Worm (Caenorhabditis elegans): ENCODE results near the gene F36A4.1.

Gene F36A4.1

ce11 chrIV:4262993-4263392 is 9.3 kb upstream of the F36A4.1 start, which contains the start of gene col-33:
Gene col-33, plus strand, starts transcription at chrIV:4263293.
- TF ChIP-seq blmp-1 (tag; optimal IDR thresholded peaks at IDR 0.05) (no peak), nhr-28 (tag; optimal IDR thresholded peaks at IDR 0.05) (no peak), nhr-237 (tag; optimal IDR thresholded peaks at IDR 0.05) (no peak), lsy-2 (tag; optimal IDR thresholded peaks at IDR 0.05) (no peak), hlh-1 (tag; optimal IDR thresholded peaks at IDR 0.05) (no peak), ceh-83 (GFP tag; optimal IDR thresholded peaks at IDR 0.05) (no peak), mab-5 (tag; optimal IDR thresholded peaks at IDR 0.05) (no peak), cnd-1 (tag; optimal IDR thresholded peaks at IDR 0.05) (no peak), unc-62 (GFP tag; optimal IDR thresholded peaks at IDR 0.05) (no peak), sem-2 (GFP tag; optimal IDR thresholded peaks at IDR 0.05) (no peak), ceh-43 (GFP tag; optimal IDR thresholded peaks at IDR 0.05) (no peak), elt-3 (tag; optimal IDR thresholded peaks at IDR 0.05) (no peak), drap-1 (GFP tag; optimal IDR thresholded peaks at IDR 0.05) (no peak), ztf-11 (tag; optimal IDR thresholded peaks at IDR 0.05) (no peak), ceh-39 (tag; optimal IDR thresholded peaks at IDR 0.05) (no peak), mls-2 (tag; optimal IDR thresholded peaks at IDR 0.05) (no peak), lin-32 (GFP tag; optimal IDR thresholded peaks at IDR 0.05) (no peak), unc-120 (tag; optimal IDR thresholded peaks at IDR 0.05; ENCODE audit: poor library complexity, severe bottlenecking) (no peak), unc-39 (tag; optimal IDR thresholded peaks at IDR 0.05) (no peak), snpc-4 (tag; optimal IDR thresholded peaks at IDR 0.05) (no peak)

ce11 chrIV:4264649-4265048 is 7.6 kb upstream of the F36A4.1 start:
- TF ChIP-seq M03D4.4 (tag; optimal IDR thresholded peaks at IDR 0.05) = no peak
- no peak for TF ChIP-seq pha-4 (tag; optimal IDR thresholded peaks at IDR 0.05)
- TF ChIP-seq bed-3 (GFP tag; optimal IDR thresholded peaks at IDR 0.05) = no peak
- TF ChIP-seq unc-62 (GFP tag; optimal IDR thresholded peaks at IDR 0.05) = no peak

ce11 chrIV:4265224-4265623 is 7.0 kb upstream of the F36A4.1 start, which contains the start of gene F36A4.5:
Gene F36A4.5, plus strand, starts transcription at chrIV:4265524.
- TF ChIP-seq nhr-2 (tag; optimal IDR thresholded peaks at IDR 0.05) (no peak), nhr-237 (tag; optimal IDR thresholded peaks at IDR 0.05) (no peak), ham-2 (GFP tag; optimal IDR thresholded peaks at IDR 0.05) (no peak), ceh-43 (GFP tag; optimal IDR thresholded peaks at IDR 0.05) (no peak), mls-2 (tag; optimal IDR thresholded peaks at IDR 0.05) (no peak), lsy-2 (tag; optimal IDR thresholded peaks at IDR 0.05) (no peak), elt-3 (tag; optimal IDR thresholded peaks at IDR 0.05) (no peak), ceh-83 (GFP tag; optimal IDR thresholded peaks at IDR 0.05) (no peak), sptf-1 (tag; optimal IDR thresholded peaks at IDR 0.05) (no peak), ztf-11 (tag; optimal IDR thresholded peaks at IDR 0.05) (no peak), blmp-1 (tag; optimal IDR thresholded peaks at IDR 0.05) (no peak), snpc-4 (tag; optimal IDR thresholded peaks at IDR 0.05) (no peak), zip-8 (tag; optimal IDR thresholded peaks at IDR 0.05) (no peak), unc-120 (tag; optimal IDR thresholded peaks at IDR 0.05; ENCODE audit: poor library complexity, severe bottlenecking) (no peak), cnd-1 (tag; optimal IDR thresholded peaks at IDR 0.05) (no peak), hlh-1 (tag; optimal IDR thresholded peaks at IDR 0.05) (no peak), tbx-8 (GFP tag; optimal IDR thresholded peaks at IDR 0.05) (no peak), flh-1 (GFP tag; optimal IDR thresholded peaks at IDR 0.05) (no peak), mab-5 (tag; optimal IDR thresholded peaks at IDR 0.05) (no peak), nhr-28 (tag; optimal IDR thresholded peaks at IDR 0.05) (no peak)

- TF ChIP-seq lin-13 (tag; optimal IDR thresholded peaks at IDR 0.05) (no peak), nhr-76 (tag; optimal IDR thresholded peaks at IDR 0.05) (no peak), nhr-12 (tag; optimal IDR thresholded peaks at IDR 0.05) (no peak), cnd-1 (tag; optimal IDR thresholded peaks at IDR 0.05) (no peak), lin-32 (GFP tag; optimal IDR thresholded peaks at IDR 0.05) (no peak), mls-2 (tag; optimal IDR thresholded peaks at IDR 0.05) (no peak), drap-1 (GFP tag; optimal IDR thresholded peaks at IDR 0.05) (no peak), unc-120 (tag; optimal IDR thresholded peaks at IDR 0.05; ENCODE audit: poor library complexity, severe bottlenecking) (no peak), nhr-237 (tag; optimal IDR thresholded peaks at IDR 0.05) (no peak), unc-39 (tag; optimal IDR thresholded peaks at IDR 0.05) (no peak), nhr-28 (tag; optimal IDR thresholded peaks at IDR 0.05) (no peak), ceh-43 (GFP tag; optimal IDR thresholded peaks at IDR 0.05) (no peak), nhr-2 (tag; optimal IDR thresholded peaks at IDR 0.05) (no peak), pha-4 (tag; optimal IDR thresholded peaks at IDR 0.05) (no peak), tbx-8 (GFP tag; optimal IDR thresholded peaks at IDR 0.05) (no peak), snpc-4 (tag; optimal IDR thresholded peaks at IDR 0.05) (no peak), ces-1 (GFP tag; optimal IDR thresholded peaks at IDR 0.05) (no peak), ceh-39 (tag; optimal IDR thresholded peaks at IDR 0.05) (no peak), unc-62 (GFP tag; optimal IDR thresholded peaks at IDR 0.05) (no peak)
Measured at ce11 chrIV:4265951-4266350, 6.3 kb upstream of the F36A4.1 start.
